Fruit fly (Drosophila melanogaster) Kc167 (cell line): ENCODE measurements around the gene CG33286.

Source experiments
- Myc ChIP-seq: fragments of >200 bp; optimal IDR thresholded peaks from 2 replicates; lab custom pipeline; 2017; ENCODE audit warnings: missing external identifiers
- h ChIP-seq: fragments of >200 bp; optimal IDR thresholded peaks from 3 replicates; lab custom pipeline; 2018; ENCODE audit warnings: missing external identifiers
- psq ChIP-seq: fragments of >200 bp; optimal IDR thresholded peaks from 2 replicates; lab custom pipeline; 2017; ENCODE audit warnings: missing external identifiers

dm6 chr3L:20933706-20934105, 40.8 kb downstream of the CG33286 start:
- TF ChIP-seq Myc (lab: Kevin White, UChicago) (no peak), h (lab: Kevin White, UChicago) (no peak), psq (lab: Kevin White, UChicago) (no peak)
